Worm (Caenorhabditis elegans): ENCODE data around the gene F59C12.4.

Gene F59C12.4

DNA sequence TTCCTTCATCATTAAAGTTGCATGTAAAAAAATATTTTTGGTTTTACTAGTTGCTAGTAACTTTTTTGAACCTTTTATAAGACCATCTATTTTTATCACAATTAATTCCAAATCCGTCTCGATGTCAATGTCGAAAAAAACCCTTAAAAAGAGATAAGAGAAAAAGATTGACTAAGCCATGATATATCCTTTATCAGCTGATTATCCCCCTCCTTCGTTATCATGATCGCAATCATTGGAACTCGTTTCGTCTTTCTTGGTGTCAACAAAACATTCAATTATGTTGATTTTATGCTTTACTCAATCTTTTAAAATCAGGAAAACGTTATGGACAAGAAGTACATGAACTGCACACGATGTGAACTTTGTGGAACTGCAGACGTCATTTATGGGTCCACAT lies 44.3 kb downstream of the F59C12.4 start, which contains the start of gene K08B5.1:
K08B5.1 (plus strand) TSS at position 318 of the 400 bp plus-strand sequence.
- TF ChIP-seq pag-3 (tag; optimal IDR thresholded peaks at IDR 0.05; ENCODE audit: borderline replicate concordance) (no peak), hlh-6 (tag; optimal IDR thresholded peaks at IDR 0.05) (no peak), pqm-1 (tag; optimal IDR thresholded peaks at IDR 0.05) (no peak), lim-6 (tag; optimal IDR thresholded peaks at IDR 0.05) (no peak), sox-4 (tag; optimal IDR thresholded peaks at IDR 0.05) (no peak), tbx-2 (tag; optimal IDR thresholded peaks at IDR 0.05) (no peak), unc-42 (tag; optimal IDR thresholded peaks at IDR 0.05) (no peak), madf-2 (tag; optimal IDR thresholded peaks at IDR 0.05) (no peak), K02D7.2 (tag; optimal IDR thresholded peaks at IDR 0.05) (no peak), syd-9 (tag; optimal IDR thresholded peaks at IDR 0.05) (no peak), Y22D7AL.16 (tag; optimal IDR thresholded peaks at IDR 0.05) (no peak), unc-86 (tag; optimal IDR thresholded peaks at IDR 0.05) (no peak), fax-1 (tag; optimal IDR thresholded peaks at IDR 0.05) (no peak), sox-2 (GFP tag; IDR thresholded peaks at IDR 0.05) (no peak), C08G9.2 (tag; optimal IDR thresholded peaks at IDR 0.05) (no peak)

DNA sequence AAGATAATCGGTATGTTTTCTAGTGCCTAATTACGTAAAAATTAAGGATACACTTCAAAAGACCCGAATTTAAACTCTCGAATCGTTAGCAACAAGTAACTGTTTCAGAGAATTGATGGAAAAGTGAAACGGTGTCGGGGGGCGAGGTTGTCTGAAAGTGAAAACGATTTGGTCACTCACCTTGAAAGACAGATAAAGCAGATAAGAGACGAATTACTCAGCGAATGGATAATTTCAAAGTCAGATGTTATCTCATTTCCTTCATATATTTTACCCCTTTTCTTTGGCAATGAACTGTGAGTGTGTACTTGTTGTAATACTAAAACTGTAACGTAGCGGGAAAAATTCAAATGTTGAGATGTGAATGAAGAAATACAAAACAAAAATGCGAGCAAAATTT lies 46.7 kb downstream of the F59C12.4 start:
- TF ChIP-seq syd-9 (tag; optimal IDR thresholded peaks at IDR 0.05) (no peak), ref-2 (tag; optimal IDR thresholded peaks at IDR 0.05) (no peak), hlh-13 (GFP tag; optimal IDR thresholded peaks at IDR 0.05) (no peak), pqm-1 (tag; optimal IDR thresholded peaks at IDR 0.05) (no peak), ceh-31 (tag; optimal IDR thresholded peaks at IDR 0.05) (no peak), Y22D7AL.16 (tag; optimal IDR thresholded peaks at IDR 0.05) (no peak), hlh-8 (tag; optimal IDR thresholded peaks at IDR 0.05) (no peak), pha-2 (tag; optimal IDR thresholded peaks at IDR 0.05) (no peak), hlh-30 (tag; optimal IDR thresholded peaks at IDR 0.05; ENCODE audit: insufficient read depth) (no peak), unc-42 (tag; optimal IDR thresholded peaks at IDR 0.05) (no peak), ceh-9 (tag; optimal IDR thresholded peaks at IDR 0.05) (no peak), ahr-1 (tag; optimal IDR thresholded peaks at IDR 0.05) (no peak)

DNA sequence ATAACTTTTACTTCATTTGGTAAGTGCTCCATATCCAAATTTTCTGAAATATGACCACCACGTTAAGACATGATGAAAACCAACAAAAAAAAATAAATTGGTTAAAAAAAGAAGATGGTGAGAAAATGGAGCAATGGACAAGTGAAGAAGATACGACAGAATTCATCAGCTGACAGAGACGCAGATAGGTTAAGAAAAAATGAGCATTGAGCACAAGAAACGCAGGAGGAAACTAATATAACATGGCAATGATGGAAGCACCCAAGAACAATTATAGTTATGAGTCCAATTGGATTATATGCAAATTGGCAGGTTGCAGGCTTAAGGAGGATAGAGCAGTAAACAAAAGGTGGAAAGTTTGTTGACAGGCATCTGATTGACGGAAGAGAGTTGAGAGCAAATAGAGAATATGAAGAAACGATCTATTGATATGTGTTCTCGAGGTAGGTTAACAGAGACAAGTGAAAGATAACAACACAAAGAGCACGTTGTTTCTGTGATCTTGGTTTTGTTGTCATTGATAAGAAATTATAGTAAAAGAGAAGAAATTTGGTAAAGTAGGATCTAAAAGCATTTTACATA lies 48.5 kb downstream of the F59C12.4 start, which contains the start of gene K08B5.2:
K08B5.2 (minus strand) TSS at position 43 of the 582 bp plus-strand sequence.
- TF ChIP-seq elt-2 (tag; optimal IDR thresholded peaks at IDR 0.05) (peak; percentile 41), unc-42 (tag; optimal IDR thresholded peaks at IDR 0.05) (peak; percentile 66), ceh-31 (tag; optimal IDR thresholded peaks at IDR 0.05) (no peak), T23F11.4 (GFP tag; optimal IDR thresholded peaks at IDR 0.05) (no peak), hlh-6 (tag; optimal IDR thresholded peaks at IDR 0.05) (no peak), ceh-18 (tag; optimal IDR thresholded peaks at IDR 0.05) (peak; percentile 21)
